Worm (Caenorhabditis elegans) whole organism, L2 larva: ENCODE data around the gene srd-63.

Experiments used
- R02D3.7 ChIP-seq: fragments of 150-350 bp; optimal IDR thresholded peaks from 2 replicates; lab custom pipeline; 2014; ENCODE audit warnings: missing biosample characterization, missing genetic modification characterization
- aly-2 ChIP-seq: fragments of 150-350 bp; optimal IDR thresholded peaks from 2 replicates; lab custom pipeline; 2014; ENCODE audit warnings: missing biosample characterization, missing genetic modification characterization
- blmp-1 ChIP-seq: sonication (generic microtip); optimal IDR thresholded peaks from 2 replicates; lab custom pipeline; 2017; ENCODE audit warnings: missing genetic modification characterization, mild to moderate bottlenecking, missing compliant biosample characterization, antibody characterized with exemption, moderate library complexity; ENCODE audit not compliant: insufficient read depth
- lin-11 ChIP-seq: fragments of 150-350 bp; sonication (generic microtip); optimal IDR thresholded peaks from 2 replicates; lab custom pipeline; 2014; ENCODE audit warnings: missing biosample characterization, missing genetic modification characterization, inconsistent platforms, mixed read lengths
- nhr-12 ChIP-seq: fragments of 150-350 bp; optimal IDR thresholded peaks from 2 replicates; lab custom pipeline; 2014; ENCODE audit warnings: missing biosample characterization, missing genetic modification characterization
- nhr-25 ChIP-seq: fragments of 150-350 bp; sonication (generic microtip); optimal IDR thresholded peaks from 3 replicates; lab custom pipeline; 2014; ENCODE audit warnings: missing biosample characterization, missing genetic modification characterization
- skn-1 ChIP-seq: sonication (generic microtip); optimal IDR thresholded peaks from 2 replicates; lab custom pipeline; 2017; ENCODE audit warnings: missing biosample characterization, missing genetic modification characterization
- unc-39 ChIP-seq: fragments of 150-350 bp; optimal IDR thresholded peaks from 2 replicates; lab custom pipeline; 2014; ENCODE audit warnings: missing biosample characterization, missing genetic modification characterization
- unc-62 ChIP-seq: fragments of 150-350 bp; optimal IDR thresholded peaks from 2 replicates; lab custom pipeline; 2014; ENCODE audit warnings: missing biosample characterization, missing genetic modification reagents, missing genetic modification characterization

ce11 chrV:16429503-16429902, 35.9 kb upstream of the srd-63 start, which contains the start of gene F26D2.10:
- TF ChIP-seq unc-62 (GFP tag; lab: Kevin White, UChicago) (no peak), aly-2 (no peak), nhr-12 (tag; lab: Kevin White, UChicago) (no peak), nhr-25 (tag; lab: Kevin White, UChicago) (no peak), R02D3.7 (tag; lab: Kevin White, UChicago) (no peak), unc-39 (tag; lab: Kevin White, UChicago) (no peak), lin-11 (tag; lab: Kevin White, UChicago) (no peak), skn-1 (tag; lab: Kevin White, UChicago) (no peak), blmp-1 (tag; lab: Kevin White, UChicago) (no peak)
